Worm (Caenorhabditis elegans): ENCODE data around the gene F23G4.1.

The F23G4.1 gene

DNA sequence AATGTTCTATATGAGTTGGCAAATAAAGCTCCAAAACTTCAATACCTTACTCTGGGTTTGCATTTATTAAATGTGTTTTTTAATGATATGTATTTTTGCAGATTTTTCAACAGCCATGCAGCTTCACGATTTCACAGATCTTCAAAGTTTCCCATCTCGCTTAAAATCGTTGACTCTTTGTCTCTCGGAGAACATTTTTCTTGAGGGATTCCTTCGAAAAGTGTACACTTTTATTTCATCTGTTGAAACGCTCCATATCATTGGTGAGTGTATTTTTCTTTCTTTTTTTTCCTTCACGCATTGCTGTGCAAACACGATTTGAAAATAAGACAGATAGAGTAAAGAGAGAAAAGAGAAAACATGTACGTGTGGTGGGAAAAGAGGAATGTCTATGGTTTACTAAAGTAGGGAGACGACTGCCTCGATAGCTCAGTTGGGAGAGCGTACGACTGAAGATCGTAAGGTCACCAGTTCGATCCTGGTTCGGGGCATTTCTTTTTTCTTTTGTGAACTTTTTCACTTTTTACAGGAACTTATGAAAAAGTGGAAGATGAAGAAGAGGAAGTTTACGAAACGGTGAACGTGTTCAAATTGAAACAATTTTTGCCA is 9.7 kb downstream of the F23G4.1 start (continued):
- TF ChIP-seq lin-35 (GFP tag; optimal IDR thresholded peaks at IDR 0.05) (peak; percentile 19 to 68), egl-13 (tag; optimal IDR thresholded peaks at IDR 0.05) (no peak), lin-14 (GFP tag; optimal IDR thresholded peaks at IDR 0.05) (peak; percentile 72), Y116A8C.19 (tag; optimal IDR thresholded peaks at IDR 0.05; ENCODE audit: borderline replicate concordance) (no peak), ztf-11 (tag; optimal IDR thresholded peaks at IDR 0.05) (no peak), ces-1 (GFP tag; optimal IDR thresholded peaks at IDR 0.05) (no peak), tbx-2 (tag; optimal IDR thresholded peaks at IDR 0.05) (peak; percentile 67), tlp-1 (tag; optimal IDR thresholded peaks at IDR 0.05) (no peak), snpc-4 (tag; optimal IDR thresholded peaks at IDR 0.05) (peak; percentile 36), hlh-4 (tag; optimal IDR thresholded peaks at IDR 0.05) (no peak), skn-1 (tag; optimal IDR thresholded peaks at IDR 0.05) (peak; percentile 32), vab-15 (tag; optimal IDR thresholded peaks at IDR 0.05) (no peak), C16A3.4 (tag; optimal IDR thresholded peaks at IDR 0.05) (peak; percentile 71), nhr-28 (tag; optimal IDR thresholded peaks at IDR 0.05) (no peak), elt-3 (tag; optimal IDR thresholded peaks at IDR 0.05) (peak in 1 of 6 experiments; percentile 74), ceh-88 (GFP tag; IDR thresholded peaks at IDR 0.05) (no peak), unc-62 (GFP tag; optimal IDR thresholded peaks at IDR 0.05) (no peak), lin-39 (tag; optimal IDR thresholded peaks at IDR 0.05) (no peak), unc-130 (tag; optimal IDR thresholded peaks at IDR 0.05) (peak; percentile 13), blmp-1 (tag; optimal IDR thresholded peaks at IDR 0.05) (peak; percentile 20), lsy-2 (tag; optimal IDR thresholded peaks at IDR 0.05) (peak; percentile 33 to 67), F16B12.6 (tag; optimal IDR thresholded peaks at IDR 0.05) (no peak), ceh-82 (tag; optimal IDR thresholded peaks at IDR 0.05) (peak; percentile 43 to 55 (median 50)), ceh-90 (tag; optimal IDR thresholded peaks at IDR 0.05) (no peak), lin-13 (GFP tag; optimal IDR thresholded peaks at IDR 0.05) (no peak), aha-1 (tag; optimal IDR thresholded peaks at IDR 0.05) (no peak), fkh-10 (GFP tag; optimal IDR thresholded peaks at IDR 0.05) (peak; percentile 25), mep-1 (tag; optimal IDR thresholded peaks at IDR 0.05) (peak; percentile 70), egl-27 (tag; optimal IDR thresholded peaks at IDR 0.05) (no peak), nhr-12 (tag; optimal IDR thresholded peaks at IDR 0.05) (no peak), nhr-90 (tag; optimal IDR thresholded peaks at IDR 0.05; ENCODE audit: poor library complexity) (peak; percentile 65), snu-23 (GFP tag; optimal IDR thresholded peaks at IDR 0.05) (peak; percentile 85), hlh-17 (GFP tag; optimal IDR thresholded peaks at IDR 0.05; ENCODE audit: borderline replicate concordance) (no peak), unc-30 (tag; optimal IDR thresholded peaks at IDR 0.05) (no peak), nhr-84 (tag; optimal IDR thresholded peaks at IDR 0.05) (no peak), C04F5.9 (tag; optimal IDR thresholded peaks at IDR 0.05) (no peak), unc-98 (GFP tag; IDR thresholded peaks at IDR 0.05) (no peak), isw-1 (GFP tag; IDR thresholded peaks at IDR 0.05) (no peak), nhr-85 (tag) (peak; percentile 77), elt-2 (tag; optimal IDR thresholded peaks at IDR 0.05) (peak; percentile 33), nhr-71 (tag; optimal IDR thresholded peaks at IDR 0.05) (peak; percentile 77), hpl-2 (GFP tag; optimal IDR thresholded peaks at IDR 0.05) (peak; percentile 14), zip-4 (GFP tag; optimal IDR thresholded peaks at IDR 0.05) (peak; percentile 34), efl-3 (GFP tag; optimal IDR thresholded peaks at IDR 0.05) (no peak), nhr-77 (tag; optimal IDR thresholded peaks at IDR 0.05) (peak; percentile 60), nhr-76 (tag; optimal IDR thresholded peaks at IDR 0.05) (no peak), swsn-7 (tag; optimal IDR thresholded peaks at IDR 0.05) (peak; percentile 76), lin-15B (tag; optimal IDR thresholded peaks at IDR 0.05) (no peak), nhr-19 (GFP tag; conservative IDR thresholded peaks at IDR 0.05) (peak; percentile 76), unc-86 (tag; optimal IDR thresholded peaks at IDR 0.05) (peak; percentile 43), fkh-8 (tag; optimal IDR thresholded peaks at IDR 0.05) (no peak)
